Fruit fly (Drosophila melanogaster): ENCODE results near the gene CG32547.

DNA sequence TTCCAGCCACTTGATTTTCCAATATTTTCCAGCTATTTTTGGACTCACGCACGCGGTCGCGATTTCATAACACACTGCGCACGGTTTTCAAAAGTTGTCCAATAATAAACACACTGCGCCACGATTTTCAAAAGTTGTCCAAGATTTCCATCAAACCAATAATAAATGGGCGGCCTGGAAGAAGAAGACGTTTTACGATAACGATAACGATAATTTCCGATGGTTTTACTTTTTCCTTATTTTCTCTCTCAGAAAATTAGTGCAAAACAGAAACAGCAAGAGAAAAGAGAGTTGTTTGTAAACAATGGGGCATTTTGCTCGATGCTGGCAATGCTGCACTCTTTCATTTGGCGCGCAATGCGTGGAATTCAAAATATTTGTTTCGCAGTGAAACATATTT, 69.3 kb downstream of the CG32547 start, which contains the start of gene Nt5b:
- TF ChIP-seq CTCF (optimal IDR thresholded peaks at IDR 0.05) (no peak), CG8478 (optimal IDR thresholded peaks at IDR 0.05) (no peak)

Measured in S2 (cell line).